Worm (Caenorhabditis elegans): ENCODE data around the gene W01B6.6.

DNA sequence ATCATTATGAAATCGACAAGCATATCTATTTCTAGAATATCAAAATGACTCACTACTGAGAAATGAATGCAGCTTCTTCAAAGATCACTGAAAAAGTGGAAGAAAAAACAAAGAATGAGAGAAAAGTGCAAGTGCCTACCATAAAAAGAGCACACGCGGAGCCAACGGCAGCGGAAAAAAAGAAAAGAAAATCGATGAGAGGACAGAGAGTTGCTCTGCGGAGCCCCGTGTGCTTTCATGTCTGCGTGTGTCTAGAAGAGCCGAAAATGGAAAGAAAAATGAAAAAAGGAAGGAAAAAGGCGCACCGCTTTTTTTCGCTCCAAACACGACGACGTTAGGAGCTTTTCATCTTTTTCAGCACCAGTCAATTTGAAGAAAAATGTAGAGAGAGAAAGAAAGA, 18.2 kb upstream of the W01B6.6 start, which contains the start of gene ipla-7:
- TF ChIP-seq nhr-12 (tag; optimal IDR thresholded peaks at IDR 0.05) (no peak), lin-13 (GFP tag; optimal IDR thresholded peaks at IDR 0.05) (no peak)

All from whole organism, L2 larva.